Fruit fly (Drosophila melanogaster): ENCODE data around the gene mRpS2.

mRpS2 gene

DNA sequence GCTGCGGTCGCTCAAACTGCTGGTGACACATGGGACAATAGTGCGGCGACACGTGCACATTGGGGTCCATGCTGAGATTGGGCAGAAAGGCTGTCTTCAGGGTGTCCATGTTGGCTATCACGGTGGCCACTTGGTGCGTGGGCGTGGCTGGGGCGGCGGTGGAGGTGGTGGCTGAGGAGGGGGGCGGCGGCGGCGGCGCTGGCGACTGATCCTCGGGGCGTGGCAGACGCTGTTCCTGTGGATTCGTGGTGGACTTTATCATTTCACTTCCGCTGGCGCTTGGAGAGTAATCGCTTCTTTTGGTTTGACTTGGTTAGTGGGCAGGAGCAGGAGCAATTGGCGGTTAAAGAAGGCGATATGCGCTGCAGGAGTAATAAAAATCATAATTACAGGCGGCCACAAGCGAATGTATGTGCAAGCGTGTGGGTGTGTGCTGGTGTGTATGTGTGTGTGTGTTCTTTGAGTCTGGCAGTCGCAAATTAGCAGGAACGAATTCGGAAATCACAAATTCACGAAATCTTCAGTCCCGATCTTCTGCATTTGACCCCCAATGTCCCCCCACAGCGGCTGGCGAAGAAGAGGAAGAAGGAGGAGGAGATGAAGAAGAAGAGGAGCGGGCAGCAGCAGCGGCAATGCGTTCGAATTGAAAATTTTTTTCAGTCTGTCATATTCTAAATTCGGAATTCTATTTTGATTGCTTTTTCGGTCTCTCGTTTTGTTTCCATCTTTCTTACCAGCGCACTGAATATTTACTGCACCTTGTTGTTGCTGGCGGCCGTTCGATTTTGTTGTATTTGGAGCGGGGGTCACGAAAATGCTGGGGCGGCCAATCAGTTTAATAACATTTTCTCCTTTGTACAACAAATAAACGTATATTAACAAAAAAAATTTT, 32.2 kb upstream of the mRpS2 start:
- no peak for TF ChIP-seq Sin3A (optimal IDR thresholded peaks at IDR 0.05)
- no peak for TF ChIP-seq psq (optimal IDR thresholded peaks at IDR 0.05)
- TF ChIP-seq Myc (optimal IDR thresholded peaks at IDR 0.05), result no peak

DNA sequence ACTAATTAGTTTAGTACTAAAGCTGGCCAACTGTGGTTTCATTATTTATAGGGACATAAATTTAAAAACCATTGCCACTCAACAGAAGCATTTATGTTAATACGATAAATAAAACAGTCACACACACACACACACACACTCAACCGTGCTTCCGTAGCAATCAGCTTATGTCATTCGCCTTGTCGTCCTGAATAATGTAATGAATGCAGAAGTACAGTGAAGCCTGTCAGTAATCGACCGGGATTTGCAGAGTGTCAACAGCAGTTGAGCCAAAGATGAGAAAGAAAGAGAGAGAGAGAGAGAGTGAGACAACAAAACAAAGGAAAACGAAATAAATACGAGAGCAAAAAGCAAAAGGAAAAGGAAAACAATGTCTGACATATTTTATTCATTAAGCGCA, 18.2 kb upstream of the mRpS2 start:
- TF ChIP-seq h (optimal IDR thresholded peaks at IDR 0.05), result no peak
- no peak for TF ChIP-seq psq (optimal IDR thresholded peaks at IDR 0.05)
- no peak for TF ChIP-seq Myc (optimal IDR thresholded peaks at IDR 0.05)
- TF ChIP-seq insv (optimal IDR thresholded peaks at IDR 0.05), result no peak
- no peak for TF ChIP-seq ttk (optimal IDR thresholded peaks at IDR 0.05)
- TF ChIP-seq Sin3A (optimal IDR thresholded peaks at IDR 0.05), result no peak

DNA sequence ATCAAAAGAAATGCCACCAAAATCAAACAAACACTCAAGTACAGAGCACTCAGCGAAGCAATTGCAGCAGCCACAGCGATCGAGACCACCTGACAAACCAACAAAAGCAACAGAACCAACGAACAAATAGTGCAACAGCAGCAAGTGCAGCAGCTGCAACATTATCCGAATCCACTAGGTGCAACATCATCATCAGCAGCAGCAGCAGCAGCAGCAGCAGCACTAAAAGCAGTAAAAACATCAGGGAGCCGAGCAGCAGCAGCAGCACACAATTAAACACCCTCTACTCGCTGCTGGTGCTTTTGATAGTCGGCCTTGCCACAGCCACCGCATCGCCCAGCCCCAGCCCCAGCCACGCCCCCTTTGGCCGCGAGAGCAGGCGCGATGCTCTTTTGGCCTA, 15.2 kb upstream of the mRpS2 start:
- no peak for TF ChIP-seq psq (optimal IDR thresholded peaks at IDR 0.05)
- TF ChIP-seq Myc (optimal IDR thresholded peaks at IDR 0.05), result no peak
- TF ChIP-seq Sin3A (optimal IDR thresholded peaks at IDR 0.05), result no peak
- TF ChIP-seq insv (optimal IDR thresholded peaks at IDR 0.05), result no peak
- no peak for TF ChIP-seq h (optimal IDR thresholded peaks at IDR 0.05)
- no peak for TF ChIP-seq ttk (optimal IDR thresholded peaks at IDR 0.05)

DNA sequence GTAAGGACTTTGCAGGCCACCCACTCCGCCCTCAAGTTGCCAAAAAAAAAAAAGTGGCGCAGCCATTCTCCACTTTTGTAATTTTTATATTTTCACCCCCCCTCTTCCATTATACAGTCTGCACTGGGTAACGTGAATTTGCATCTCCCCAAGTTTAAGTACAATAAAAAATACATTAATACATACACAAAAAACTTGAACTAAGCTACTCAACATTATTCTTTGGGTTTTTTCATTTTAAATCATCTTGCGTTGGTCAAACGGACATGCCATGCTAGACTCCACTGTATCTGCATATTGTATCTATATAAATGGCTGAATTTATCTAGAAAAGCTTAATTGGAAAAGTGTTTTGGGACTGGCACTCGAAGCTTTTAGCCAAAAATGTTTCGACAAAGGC, 11.3 kb upstream of the mRpS2 start:
- TF ChIP-seq psq (optimal IDR thresholded peaks at IDR 0.05) (no peak), Myc (optimal IDR thresholded peaks at IDR 0.05) (no peak), Sin3A (optimal IDR thresholded peaks at IDR 0.05) (no peak), insv (optimal IDR thresholded peaks at IDR 0.05) (no peak), h (optimal IDR thresholded peaks at IDR 0.05) (no peak), ttk (optimal IDR thresholded peaks at IDR 0.05) (no peak)

DNA sequence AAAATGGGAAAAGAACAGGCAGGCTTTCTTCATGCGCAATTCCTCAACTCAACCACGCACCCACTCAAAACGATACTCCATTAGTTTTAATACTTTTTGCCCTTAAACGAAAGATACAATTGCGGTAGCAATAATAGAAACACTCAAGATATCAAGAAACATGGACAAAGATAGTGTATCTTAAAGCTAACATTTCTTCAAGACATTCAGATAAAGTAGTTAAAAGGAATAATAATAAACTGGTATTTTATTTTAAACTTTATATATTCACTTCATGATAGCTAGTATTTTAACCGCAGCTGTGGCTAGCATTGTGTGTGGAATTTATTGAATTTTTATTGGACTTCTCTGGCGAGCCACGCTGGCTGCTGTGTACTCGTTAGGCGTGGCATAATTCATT, 5.9 kb upstream of the mRpS2 start:
- TF ChIP-seq psq (optimal IDR thresholded peaks at IDR 0.05), result no peak
- no peak for TF ChIP-seq Sin3A (optimal IDR thresholded peaks at IDR 0.05)
- no peak for TF ChIP-seq insv (optimal IDR thresholded peaks at IDR 0.05)
- TF ChIP-seq Myc (optimal IDR thresholded peaks at IDR 0.05), result no peak
- TF ChIP-seq ttk (optimal IDR thresholded peaks at IDR 0.05), result no peak
- no peak for TF ChIP-seq h (optimal IDR thresholded peaks at IDR 0.05)

DNA sequence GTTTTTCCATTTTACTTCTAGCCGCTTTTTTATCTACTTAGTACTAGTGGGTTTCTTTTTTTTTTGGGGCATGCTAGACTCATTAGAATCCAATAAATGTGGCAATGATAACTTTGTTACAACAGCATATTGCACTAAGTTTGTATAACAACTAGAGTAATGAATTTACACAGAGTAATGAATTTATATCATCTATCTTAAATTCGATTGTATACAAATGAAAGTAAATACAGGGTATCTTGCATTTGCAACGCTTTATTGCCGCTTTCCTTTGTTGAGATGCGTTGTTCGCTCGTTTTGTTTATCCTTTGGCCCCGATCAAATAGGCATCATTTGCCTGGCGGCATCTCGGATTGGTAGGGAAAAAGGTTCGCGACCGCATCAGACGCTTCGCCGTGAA, 4.6 kb upstream of the mRpS2 start:
- TF ChIP-seq Myc (optimal IDR thresholded peaks at IDR 0.05) (no peak), insv (optimal IDR thresholded peaks at IDR 0.05) (no peak), h (optimal IDR thresholded peaks at IDR 0.05) (no peak), psq (optimal IDR thresholded peaks at IDR 0.05) (no peak), ttk (optimal IDR thresholded peaks at IDR 0.05) (no peak), Sin3A (optimal IDR thresholded peaks at IDR 0.05) (no peak)

DNA sequence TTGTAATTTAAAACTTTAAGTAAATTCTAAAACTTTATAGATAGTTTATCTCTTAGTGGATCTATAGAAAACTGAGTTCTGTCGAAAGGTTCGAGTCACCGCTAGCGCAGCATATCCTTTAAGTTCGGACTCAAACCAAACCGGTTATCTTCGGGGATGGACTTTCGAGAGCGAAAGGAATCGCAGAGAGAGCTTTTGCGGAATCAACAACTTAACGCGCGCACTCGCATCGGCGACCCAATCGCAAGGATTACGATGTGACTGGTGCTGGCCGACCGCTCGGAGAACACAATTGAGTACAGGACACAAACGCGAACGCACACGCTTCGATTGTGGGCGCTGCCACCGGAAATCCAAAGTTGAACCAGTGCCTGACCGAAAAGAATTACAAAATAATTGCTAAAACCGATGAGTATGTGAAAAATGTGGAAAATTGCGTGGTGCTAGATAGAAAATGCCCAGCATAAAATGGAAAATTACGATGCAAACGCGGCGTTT, 2.4 kb upstream of the mRpS2 start, which contains the start of gene smog:
TSS of gene smog (plus strand) at position 260 of the 498 bp plus-strand sequence.
- TF ChIP-seq ttk (optimal IDR thresholded peaks at IDR 0.05) (no peak), psq (optimal IDR thresholded peaks at IDR 0.05) (no peak), Sin3A (optimal IDR thresholded peaks at IDR 0.05) (no peak), Myc (optimal IDR thresholded peaks at IDR 0.05) (no peak), h (optimal IDR thresholded peaks at IDR 0.05) (no peak), insv (optimal IDR thresholded peaks at IDR 0.05) (no peak)

DNA sequence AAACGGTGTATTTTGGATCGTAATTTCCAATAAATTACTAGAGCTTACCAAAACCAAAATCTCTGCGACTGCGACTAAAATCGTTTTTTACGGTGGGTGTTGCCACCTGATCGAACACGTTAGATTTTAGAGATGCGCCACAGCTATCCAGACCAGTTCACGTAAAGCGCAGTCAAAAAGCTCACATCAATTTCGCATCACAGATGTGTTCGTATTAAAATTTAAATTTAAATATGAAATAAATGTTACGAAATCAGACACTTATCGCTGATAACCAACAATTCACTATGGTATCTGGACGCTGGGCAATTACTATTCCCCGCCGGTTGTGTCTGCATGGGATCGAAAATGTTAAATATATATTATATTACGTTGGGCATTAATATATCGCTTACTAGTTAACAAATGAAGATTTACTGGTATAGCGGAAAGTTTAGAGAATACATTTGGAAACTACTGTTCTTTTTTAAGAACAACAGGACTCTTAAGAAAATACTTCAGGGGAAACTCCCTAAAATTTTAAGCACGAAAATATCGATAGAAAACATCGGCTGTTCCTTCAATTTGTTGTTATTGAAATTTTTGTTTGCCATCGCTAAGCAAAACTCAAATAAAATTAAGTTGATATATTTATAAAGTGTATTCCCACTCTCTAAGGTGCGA, 2.9 kb downstream of the mRpS2 start, which contains the start of the genes mxt and CG11927:
TSS of gene mxt (minus strand) at position 105 of the 663 bp plus-strand sequence.
TSS of gene CG11927 (plus strand) at position 576 of the 663 bp plus-strand sequence.
- TF ChIP-seq insv (optimal IDR thresholded peaks at IDR 0.05) (no peak), ttk (optimal IDR thresholded peaks at IDR 0.05) (no peak), psq (optimal IDR thresholded peaks at IDR 0.05) (no peak), Myc (optimal IDR thresholded peaks at IDR 0.05) (no peak), h (optimal IDR thresholded peaks at IDR 0.05) (no peak), Sin3A (optimal IDR thresholded peaks at IDR 0.05) (no peak)

DNA sequence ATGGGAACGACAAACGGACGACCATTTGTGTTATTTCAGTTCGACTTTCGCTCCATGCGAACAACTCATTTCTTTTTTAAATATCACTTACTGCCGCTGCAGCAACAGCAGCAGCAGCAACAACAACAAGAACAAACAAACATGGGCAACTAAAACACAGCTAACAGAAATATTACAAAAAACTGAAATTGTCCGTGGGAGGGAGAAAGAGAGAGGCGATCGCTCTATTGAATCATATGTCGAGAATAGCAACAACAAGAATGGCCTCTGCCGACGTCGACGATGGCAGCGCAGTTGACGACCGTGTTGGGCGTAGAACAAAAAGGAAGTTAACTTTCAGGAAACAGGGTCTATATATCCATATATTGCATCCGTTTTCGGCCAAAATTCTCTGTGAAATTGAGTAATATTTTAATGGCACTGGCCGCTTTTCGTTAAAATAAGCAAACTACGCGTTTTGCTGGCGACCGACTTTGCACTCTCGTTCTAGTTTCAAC, 3.5 kb downstream of the mRpS2 start:
- TF ChIP-seq insv (optimal IDR thresholded peaks at IDR 0.05) (no peak), Myc (optimal IDR thresholded peaks at IDR 0.05) (no peak), psq (optimal IDR thresholded peaks at IDR 0.05) (no peak), Sin3A (optimal IDR thresholded peaks at IDR 0.05) (no peak), ttk (optimal IDR thresholded peaks at IDR 0.05) (no peak), h (optimal IDR thresholded peaks at IDR 0.05) (no peak)

DNA sequence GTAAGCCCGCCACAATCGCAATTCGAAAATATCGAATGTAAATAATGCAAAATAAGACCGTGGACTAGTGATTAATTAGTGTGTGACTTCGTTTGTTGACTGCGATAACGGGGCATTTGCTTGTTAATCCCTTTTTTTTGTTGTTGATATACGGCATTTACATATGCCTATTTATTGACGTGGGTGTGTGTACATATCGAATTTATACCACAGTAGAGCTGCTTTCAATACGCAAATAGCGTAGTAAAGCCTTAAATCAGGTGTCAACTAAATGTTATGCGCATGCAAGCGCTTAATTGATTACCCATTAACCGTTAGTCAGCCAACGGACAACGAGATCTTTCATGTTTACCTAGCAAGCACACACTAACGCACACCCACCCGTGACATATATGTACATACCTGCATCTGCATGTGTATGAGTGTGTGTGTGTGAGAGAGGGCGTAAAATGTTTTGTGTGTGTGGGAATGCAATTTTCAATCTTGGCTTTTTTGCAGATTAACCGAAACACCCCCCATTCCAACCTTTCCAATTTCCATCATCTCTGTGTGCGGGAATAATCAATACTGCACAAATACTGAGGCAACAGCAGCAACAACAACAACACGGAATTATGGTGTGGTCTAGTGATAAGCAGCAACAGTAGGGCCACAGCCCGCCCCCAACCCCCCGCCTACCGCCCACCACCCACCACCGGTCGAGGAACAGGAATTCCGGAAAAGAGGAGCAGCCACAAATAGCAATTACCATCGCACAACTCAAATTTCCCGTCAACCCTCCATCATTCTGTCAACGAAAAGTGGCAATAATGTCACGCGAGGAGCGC, 11.5 kb downstream of the mRpS2 start:
- TF ChIP-seq insv (optimal IDR thresholded peaks at IDR 0.05), result no peak
- TF ChIP-seq h (optimal IDR thresholded peaks at IDR 0.05), result no peak
- TF ChIP-seq Myc (optimal IDR thresholded peaks at IDR 0.05), result no peak
- no peak for TF ChIP-seq ttk (optimal IDR thresholded peaks at IDR 0.05)
- TF ChIP-seq psq (optimal IDR thresholded peaks at IDR 0.05), result no peak
- no peak for TF ChIP-seq Sin3A (optimal IDR thresholded peaks at IDR 0.05)

DNA sequence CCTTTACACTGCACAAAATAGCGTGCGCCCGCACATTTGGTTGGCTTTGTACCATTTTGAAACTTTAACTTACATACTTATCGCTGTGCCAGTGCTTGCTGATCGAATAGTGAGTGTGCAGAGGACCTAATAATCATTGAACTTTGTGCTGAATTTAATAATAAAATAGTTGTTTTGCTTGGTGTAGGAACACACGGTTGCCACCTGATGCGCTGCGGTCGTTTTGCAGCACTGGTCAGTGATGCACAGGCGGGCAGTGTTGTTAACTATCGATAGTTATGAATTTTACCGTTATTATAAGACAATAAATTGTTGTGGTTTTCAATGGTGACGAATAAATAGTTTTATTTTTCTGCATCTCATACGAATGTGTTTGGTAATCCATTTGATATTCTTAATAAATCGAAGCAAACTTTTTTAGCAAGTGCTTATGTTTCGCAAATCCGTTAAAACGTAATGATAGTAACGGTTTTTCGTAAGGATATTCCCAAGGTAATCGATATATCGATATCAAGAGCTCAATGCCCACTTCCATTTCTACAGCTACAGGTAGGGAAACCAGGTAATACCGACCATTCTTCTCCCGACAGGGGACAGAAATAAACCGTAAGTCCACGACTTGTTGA, 12.3 kb downstream of the mRpS2 start, which contains the start of the genes tank and CG12194:
TSS of gene tank (minus strand) at position 228 of the 626 bp plus-strand sequence.
TSS of gene CG12194 (plus strand) at position 576 of the 626 bp plus-strand sequence.
- TF ChIP-seq insv (optimal IDR thresholded peaks at IDR 0.05) (no peak), Myc (optimal IDR thresholded peaks at IDR 0.05) (no peak)

Data from Kc167 (cell line).